Worm (Caenorhabditis elegans) whole organism, L1 larva: ENCODE results near the gene mat-2.

Source experiments
- C16A3.4 ChIP-seq: fragments of 150-350 bp; optimal IDR thresholded peaks from 2 replicates; lab custom pipeline; 2014; ENCODE audit warnings: missing biosample characterization, missing genetic modification characterization
- Y116A8C.19 ChIP-seq: sonication (generic microtip); optimal IDR thresholded peaks from 2 replicates; lab custom pipeline; 2016; ENCODE audit warnings: missing compliant biosample characterization, missing genetic modification characterization, borderline replicate concordance
- aha-1 ChIP-seq: fragments of 150-350 bp; optimal IDR thresholded peaks from 2 replicates; lab custom pipeline; 2014; ENCODE audit warnings: missing biosample characterization, missing genetic modification characterization
- blmp-1 ChIP-seq: fragments of 150-350 bp; optimal IDR thresholded peaks from 2 replicates; lab custom pipeline; 2014; ENCODE audit warnings: missing biosample characterization, missing genetic modification characterization
- ceh-63 ChIP-seq: fragments of 200-800 bp; sonication (Bioruptor generic); optimal IDR thresholded peaks from 2 replicates; lab custom pipeline; 2018; ENCODE audit warnings: mild to moderate bottlenecking, missing genetic modification characterization, missing compliant biosample characterization
- ceh-82 ChIP-seq, 3 experiments: fragments of 150-350 bp in 1 of 3; sonication (generic microtip) in 2 of 3; optimal IDR thresholded peaks; 2 replicates each; lab custom pipeline; 2014 to 2017; ENCODE audit warnings: missing biosample characterization in 3 of 3, missing genetic modification characterization in 3 of 3
- ceh-90 ChIP-seq: sonication (generic microtip); optimal IDR thresholded peaks from 2 replicates; lab custom pipeline; 2016; ENCODE audit warnings: missing genetic modification characterization, missing compliant biosample characterization
- dsc-1 ChIP-seq: sonication (generic microtip); optimal IDR thresholded peaks from 2 replicates; lab custom pipeline; 2016; ENCODE audit warnings: mild to moderate bottlenecking, missing genetic modification characterization, missing compliant biosample characterization
- efl-1 ChIP-seq, 4 experiments: fragments of 150-350 bp; optimal IDR thresholded peaks in 3 of 4; peaks in 1 of 4; 1 replicate in 1 of 4; 2 replicates in 3 of 4; lab custom pipeline; 2014; ENCODE audit warnings: missing biosample characterization in 2 of 4, missing genetic modification characterization in 2 of 4, missing genetic modification reagents in 2 of 4
- efl-3 ChIP-seq: fragments of 200-800 bp; sonication (Bioruptor generic); optimal IDR thresholded peaks from 2 replicates; lab custom pipeline; 2018; ENCODE audit warnings: mild to moderate bottlenecking, missing genetic modification characterization, missing compliant biosample characterization
- elt-3 ChIP-seq, 6 experiments: fragments of 150-350 bp in 1 of 6; sonication (generic microtip); optimal IDR thresholded peaks; 2 replicates each; lab custom pipeline; 2017 to 2018; ENCODE audit warnings: missing biosample characterization in 6 of 6, missing genetic modification characterization in 6 of 6, inconsistent platforms in 1 of 6
- ets-5 ChIP-seq: fragments of 200-800 bp; sonication (Bioruptor generic); IDR thresholded peaks from 2 replicates; pipeline ENCODE4 v1.3.6; 2022; ENCODE audit warnings: missing genetic modification characterization, missing compliant biosample characterization
- fkh-10 ChIP-seq: sonication (generic microtip); optimal IDR thresholded peaks from 2 replicates; lab custom pipeline; 2017; ENCODE audit warnings: missing biosample characterization, missing genetic modification reagents, missing genetic modification characterization
- fkh-4 ChIP-seq: sonication (generic microtip); optimal IDR thresholded peaks from 2 replicates; lab custom pipeline; 2016; ENCODE audit warnings: missing compliant biosample characterization, missing genetic modification characterization, borderline replicate concordance
- fkh-8 ChIP-seq: sonication (generic microtip); optimal IDR thresholded peaks from 2 replicates; lab custom pipeline; 2016; ENCODE audit warnings: mild to moderate bottlenecking, missing genetic modification characterization, missing compliant biosample characterization
- grh-1 ChIP-seq: fragments of 200-800 bp; sonication (Bioruptor generic); IDR thresholded peaks from 2 replicates; pipeline ENCODE4 v1.3.6; 2022; ENCODE audit warnings: missing genetic modification reagents, missing genetic modification characterization, missing compliant biosample characterization
- hlh-17 ChIP-seq: fragments of 200-800 bp; sonication (Bioruptor generic); optimal IDR thresholded peaks from 2 replicates; lab custom pipeline; 2018; ENCODE audit warnings: missing genetic modification characterization, mild to moderate bottlenecking, missing compliant biosample characterization, moderate library complexity, borderline replicate concordance
- hpl-2 ChIP-seq: fragments of 150-350 bp; optimal IDR thresholded peaks from 2 replicates; lab custom pipeline; 2014; ENCODE audit warnings: missing biosample characterization, missing genetic modification reagents, missing genetic modification characterization
- irx-1 ChIP-seq: sonication (generic microtip); optimal IDR thresholded peaks from 2 replicates; lab custom pipeline; 2016; ENCODE audit warnings: missing genetic modification characterization, missing compliant biosample characterization
- isw-1 ChIP-seq: fragments of 200-800 bp; sonication (Bioruptor generic); IDR thresholded peaks from 2 replicates; pipeline ENCODE4 v1.3.6; 2022; ENCODE audit warnings: missing genetic modification characterization, missing compliant biosample characterization
- jun-1 ChIP-seq: fragments of 150-350 bp; optimal IDR thresholded peaks from 2 replicates; lab custom pipeline; 2014; ENCODE audit warnings: missing biosample characterization, missing genetic modification reagents, missing genetic modification characterization
- lin-13 ChIP-seq: fragments of 150-350 bp; optimal IDR thresholded peaks from 2 replicates; lab custom pipeline; 2014; ENCODE audit warnings: missing biosample characterization, missing genetic modification reagents, missing genetic modification characterization
- lin-14 ChIP-seq: fragments of 200-800 bp; sonication (Bioruptor generic); optimal IDR thresholded peaks from 2 replicates; lab custom pipeline; 2018; ENCODE audit warnings: mild to moderate bottlenecking, missing genetic modification characterization, moderate library complexity, missing compliant biosample characterization
- lin-15B ChIP-seq: fragments of 150-350 bp; sonication (generic microtip); optimal IDR thresholded peaks from 3 replicates; lab custom pipeline; 2014; ENCODE audit warnings: missing biosample characterization, missing genetic modification characterization
- lin-35 ChIP-seq, 2 experiments: fragments of 150-350 bp; optimal IDR thresholded peaks; 2 replicates each; lab custom pipeline; 2014; ENCODE audit warnings: missing biosample characterization in 2 of 2, missing genetic modification characterization in 2 of 2, missing genetic modification reagents in 2 of 2
- lir-3 ChIP-seq: sonication (generic microtip); optimal IDR thresholded peaks from 2 replicates; lab custom pipeline; 2016; ENCODE audit warnings: mild to moderate bottlenecking, missing genetic modification characterization, moderate library complexity, missing compliant biosample characterization; ENCODE audit not compliant: poor library complexity
- lsy-2 ChIP-seq, 2 experiments: fragments of 150-350 bp; optimal IDR thresholded peaks; 2 replicates each; lab custom pipeline; 2014; ENCODE audit warnings: missing biosample characterization in 2 of 2, missing genetic modification characterization in 2 of 2
- mab-9 ChIP-seq: fragments of 200-800 bp; sonication (Bioruptor generic); IDR thresholded peaks from 2 replicates; pipeline ENCODE4 v1.3.6; 2022; ENCODE audit warnings: missing genetic modification reagents, missing genetic modification characterization, missing compliant biosample characterization
- mep-1 ChIP-seq: fragments of 150-350 bp; optimal IDR thresholded peaks from 2 replicates; lab custom pipeline; 2014; ENCODE audit warnings: missing biosample characterization, missing genetic modification characterization
- nhr-11 ChIP-seq: fragments of 150-350 bp; optimal IDR thresholded peaks from 2 replicates; lab custom pipeline; 2014; ENCODE audit warnings: missing biosample characterization, missing genetic modification characterization
- nhr-12 ChIP-seq: sonication (generic microtip); optimal IDR thresholded peaks from 2 replicates; lab custom pipeline; 2017; ENCODE audit warnings: missing biosample characterization, missing genetic modification characterization
- nhr-19 ChIP-seq: fragments of 200-800 bp; sonication (Bioruptor generic); conservative IDR thresholded peaks from 2 replicates; pipeline ENCODE4 v1.3.6; 2022; ENCODE audit warnings: missing genetic modification characterization, missing compliant biosample characterization
- nhr-237 ChIP-seq: fragments of 150-350 bp; optimal IDR thresholded peaks from 2 replicates; lab custom pipeline; 2014; ENCODE audit warnings: missing biosample characterization, missing genetic modification characterization
- nhr-28 ChIP-seq: fragments of 150-350 bp; optimal IDR thresholded peaks from 2 replicates; lab custom pipeline; 2014; ENCODE audit warnings: missing biosample characterization, missing genetic modification characterization
- nhr-47 ChIP-seq: sonication (generic microtip); optimal IDR thresholded peaks from 2 replicates; lab custom pipeline; 2016; ENCODE audit warnings: mild to moderate bottlenecking, missing genetic modification characterization, moderate library complexity, missing compliant biosample characterization
- nhr-71 ChIP-seq: sonication (generic microtip); optimal IDR thresholded peaks from 2 replicates; lab custom pipeline; 2016; ENCODE audit warnings: mild to moderate bottlenecking, missing genetic modification characterization, moderate library complexity, missing compliant biosample characterization
- nhr-77 ChIP-seq: fragments of 150-350 bp; optimal IDR thresholded peaks from 2 replicates; lab custom pipeline; 2014; ENCODE audit warnings: missing biosample characterization, missing genetic modification characterization
- nhr-84 ChIP-seq: sonication (generic microtip); optimal IDR thresholded peaks from 2 replicates; lab custom pipeline; 2017; ENCODE audit warnings: missing biosample characterization, missing genetic modification characterization
- nhr-85 ChIP-seq: sonication (generic microtip); peaks from one replicate; lab custom pipeline; 2016; ENCODE audit warnings: missing genetic modification characterization, inconsistent platforms, missing compliant biosample characterization
- pqm-1 ChIP-seq: sonication (generic microtip); optimal IDR thresholded peaks from 3 replicates; lab custom pipeline; 2017; ENCODE audit warnings: missing biosample characterization, missing genetic modification characterization
- rnt-1 ChIP-seq: sonication (generic microtip); optimal IDR thresholded peaks from 2 replicates; lab custom pipeline; 2016; ENCODE audit warnings: mild to moderate bottlenecking, missing genetic modification characterization, moderate library complexity, missing compliant biosample characterization
- skn-1 ChIP-seq: fragments of 150-350 bp; optimal IDR thresholded peaks from 2 replicates; lab custom pipeline; 2014; ENCODE audit warnings: missing biosample characterization, missing genetic modification characterization
- snpc-4 ChIP-seq: fragments of 150-350 bp; optimal IDR thresholded peaks from 2 replicates; lab custom pipeline; 2014; ENCODE audit warnings: missing biosample characterization, missing genetic modification characterization
- swsn-7 ChIP-seq: sonication (generic microtip); optimal IDR thresholded peaks from 2 replicates; lab custom pipeline; 2016; ENCODE audit warnings: missing genetic modification characterization, missing compliant biosample characterization
- unc-86 ChIP-seq: sonication (generic microtip); optimal IDR thresholded peaks from 2 replicates; lab custom pipeline; 2016; ENCODE audit warnings: missing genetic modification characterization, missing compliant biosample characterization
- vab-15 ChIP-seq: sonication (generic microtip); optimal IDR thresholded peaks from 2 replicates; lab custom pipeline; 2017; ENCODE audit warnings: missing genotype, mild to moderate bottlenecking, missing genetic modification characterization, missing compliant biosample characterization
- zag-1 ChIP-seq: fragments of 150-350 bp; optimal IDR thresholded peaks from 2 replicates; lab custom pipeline; 2014; ENCODE audit warnings: missing biosample characterization, missing genetic modification characterization
- ztf-11 ChIP-seq, 2 experiments: sonication (generic microtip); optimal IDR thresholded peaks; 2 replicates each; lab custom pipeline; 2016 to 2017; ENCODE audit warnings: missing genetic modification characterization in 2 of 2, missing biosample characterization in 1 of 2, missing compliant biosample characterization in 1 of 2
- ztf-4 ChIP-seq: fragments of 150-350 bp; optimal IDR thresholded peaks from 2 replicates; lab custom pipeline; 2014; ENCODE audit warnings: missing biosample characterization, missing genetic modification characterization

The mat-2 gene

DNA sequence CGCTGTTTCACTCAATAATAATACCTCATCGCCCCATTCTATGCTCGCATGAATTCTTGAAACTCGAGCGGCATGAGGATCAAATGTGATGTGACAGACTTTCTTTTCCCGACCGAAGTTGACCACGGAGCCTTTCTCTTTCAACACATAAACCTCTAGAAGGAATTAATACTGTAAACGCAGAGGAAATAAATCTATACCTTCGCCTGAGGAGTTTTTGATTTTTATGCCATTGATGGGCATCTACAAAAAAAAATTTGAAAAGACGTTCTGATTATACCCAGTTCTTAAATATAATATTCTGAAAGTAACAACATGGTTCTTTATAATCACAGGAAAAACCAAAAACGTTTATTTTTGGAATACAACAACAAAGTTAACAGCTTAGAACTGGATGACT lies 16.3 kb upstream of the mat-2 start, which contains the start of gene nbs-1 (continued):
- no peak for TF ChIP-seq hlh-17 (GFP tag; lab: Kevin White, UChicago)
- TF ChIP-seq nhr-71: no peak
- TF ChIP-seq elt-3 (tag; optimal IDR thresholded peaks at IDR 0.05; lab: Kevin White, UChicago): no peak
- TF ChIP-seq ztf-11 (tag; optimal IDR thresholded peaks at IDR 0.05; lab: Kevin White, UChicago): no peak
- TF ChIP-seq nhr-77: peak; percentile 7
- peak; percentile 63 for TF ChIP-seq nhr-85
- TF ChIP-seq lsy-2 (tag; optimal IDR thresholded peaks at IDR 0.05; lab: Kevin White, UChicago): peak in 1 of 2 experiments; percentile 41
- TF ChIP-seq nhr-47: peak; percentile 13
- TF ChIP-seq lin-35 (GFP tag; optimal IDR thresholded peaks at IDR 0.05; lab: Kevin White, UChicago): no peak
- TF ChIP-seq, all 84 proteins: peak for 6

DNA sequence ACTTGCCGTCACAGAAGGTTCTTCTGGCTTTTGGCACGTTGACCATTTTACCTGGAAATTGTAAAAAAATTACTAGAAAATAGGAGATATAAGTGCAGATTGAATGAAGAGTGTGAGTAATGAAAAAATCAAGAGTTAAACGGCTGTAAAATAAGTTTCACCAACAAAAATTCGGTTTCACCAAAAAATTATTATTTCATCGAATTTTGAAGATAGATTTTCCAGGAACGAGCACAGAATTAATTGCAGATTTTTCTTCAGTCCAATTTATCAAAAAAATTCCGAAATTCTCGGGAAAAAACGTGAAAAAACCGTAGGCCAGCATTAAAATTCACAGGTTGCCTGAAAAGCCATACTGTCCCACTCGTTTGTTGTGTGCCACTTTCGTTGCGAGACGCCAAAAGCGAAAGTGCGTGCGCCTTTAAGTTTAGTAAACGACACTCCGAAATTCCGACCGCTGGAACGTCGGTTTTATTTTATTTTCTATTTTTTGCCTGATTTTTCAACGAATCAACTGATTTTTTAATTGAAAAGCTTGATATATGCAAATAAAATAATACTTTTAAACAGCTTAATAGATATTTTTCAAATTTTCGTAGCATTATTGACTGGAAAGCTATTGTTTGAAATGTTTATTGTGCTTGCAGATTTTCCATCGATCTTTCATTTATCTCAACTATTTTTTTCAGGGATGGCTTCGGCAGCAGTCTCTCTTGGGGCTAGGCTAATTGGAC lies 15.2 kb upstream of the mat-2 start, which contains the start of the genes rpl-36.A and nuo-1:
Gene rpl-36.A (minus strand): TSS at position 51 of the 734 bp plus-strand sequence.
Gene nuo-1 (plus strand): TSS at position 684 of the 734 bp plus-strand sequence.
- TF ChIP-seq ztf-4 (tag; lab: Kevin White, UChicago) (peak; percentile 3), nhr-85 (peak; percentile 87), grh-1 (GFP tag; lab: Robert Waterston, UW) (peak; percentile 58), fkh-8 (tag; lab: Kevin White, UChicago) (peak; percentile 77), ets-5 (GFP tag; lab: Robert Waterston, UW) (no peak), unc-86 (peak; percentile 69), jun-1 (peak; percentile 69), nhr-71 (peak; percentile 88), ceh-63 (GFP tag; lab: Kevin White, UChicago) (no peak), lin-15B (tag; lab: Kevin White, UChicago) (peak; percentile 85), lir-3 (tag; lab: Kevin White, UChicago) (peak; percentile 51), skn-1 (tag; lab: Kevin White, UChicago) (peak; percentile 84), nhr-19 (peak; percentile 76), blmp-1 (tag; lab: Kevin White, UChicago) (peak; percentile 97), pqm-1 (no peak), nhr-12 (tag; lab: Kevin White, UChicago) (no peak), irx-1 (tag; lab: Kevin White, UChicago) (peak; percentile 51), fkh-10 (peak; percentile 25), efl-1 (optimal IDR thresholded peaks at IDR 0.05; lab: Kevin White, UChicago) (peak; percentile 88 to 91), efl-1 (GFP tag; optimal IDR thresholded peaks at IDR 0.05 in 1 of 2; lab: Kevin White, UChicago) (peak; percentile 82 to 98), zag-1 (tag; lab: Kevin White, UChicago) (no peak), dsc-1 (tag; lab: Kevin White, UChicago) (peak; percentile 55), nhr-237 (tag; lab: Kevin White, UChicago) (peak; percentile 56), lin-13 (peak; percentile 79), isw-1 (GFP tag; lab: Robert Waterston, UW) (peak; percentile 85), hpl-2 (peak; percentile 55), efl-3 (GFP tag; lab: Kevin White, UChicago) (no peak), aha-1 (tag; lab: Kevin White, UChicago) (no peak), snpc-4 (tag; lab: Kevin White, UChicago) (peak; percentile 61), lin-35 (GFP tag; optimal IDR thresholded peaks at IDR 0.05; lab: Kevin White, UChicago) (peak; percentile 88 to 93), ceh-82 (tag; optimal IDR thresholded peaks at IDR 0.05; lab: Kevin White, UChicago) (peak; percentile 58 to 92 (median 76)), lsy-2 (tag; optimal IDR thresholded peaks at IDR 0.05; lab: Kevin White, UChicago) (peak; percentile 98 to 99), nhr-11 (peak; percentile 4), nhr-84 (tag; lab: Kevin White, UChicago) (no peak), rnt-1 (tag; lab: Kevin White, UChicago) (peak; percentile 84), fkh-4 (no peak), mab-9 (GFP tag; lab: Robert Waterston, UW) (no peak), C16A3.4 (tag; lab: Kevin White, UChicago) (peak; percentile 96), swsn-7 (peak; percentile 81), Y116A8C.19 (no peak), mep-1 (tag; lab: Kevin White, UChicago) (peak; percentile 89), lin-14 (peak; percentile 88), vab-15 (peak; percentile 29), nhr-28 (tag; lab: Kevin White, UChicago) (no peak), elt-3 (tag; optimal IDR thresholded peaks at IDR 0.05; lab: Kevin White, UChicago) (peak in 3 of 6 experiments; percentile 3 to 83 (median 41)), ceh-90 (no peak)
